Worm (Caenorhabditis elegans) whole organism, L1 larva: ENCODE measurements around the gene K09C6.7.

Experiments used
- ceh-63 ChIP-seq: fragments of 200-800 bp; sonication (Bioruptor generic); optimal IDR thresholded peaks from 2 replicates; lab custom pipeline; 2018; ENCODE audit warnings: mild to moderate bottlenecking, missing genetic modification characterization, missing compliant biosample characterization

Gene K09C6.7

ce11 chrV:794092-794491 lies 44.8 kb downstream of the K09C6.7 start:
- TF ChIP-seq ceh-63 = no peak
- TF ChIP-seq, all 84 proteins: peak for 0
